Worm (Caenorhabditis elegans): Measurements from ENCODE around the gene srsx-30.
A peak's percentile ranks its signal among the peaks of the same experiment; 100 is the strongest.

Gene srsx-30

ce11 chrV:10173653-10174052 is 15.0 kb downstream of the srsx-30 start, which contains the start of gene egl-3:
Gene egl-3, minus strand, starts transcription at chrV:10173753.
- TF ChIP-seq ztf-22 (GFP tag; optimal IDR thresholded peaks at IDR 0.05) (no peak), hlh-26 (GFP tag; conservative IDR thresholded peaks at IDR 0.05) (no peak), lin-40 (tag; optimal IDR thresholded peaks at IDR 0.05) (no peak), egrh-3 (GFP tag; IDR thresholded peaks at IDR 0.05) (no peak), hmg-20 (GFP tag; IDR thresholded peaks at IDR 0.05) (no peak), F37B4.10 (GFP tag; IDR thresholded peaks at IDR 0.05) (no peak), Y53G8AR.9 (GFP tag; conservative IDR thresholded peaks at IDR 0.05) (no peak), nhr-27 (tag; optimal IDR thresholded peaks at IDR 0.05) (no peak), C17E4.6 (GFP tag; IDR thresholded peaks at IDR 0.05) (no peak)

ce11 chrV:10174632-10175075 is 16.0 kb downstream of the srsx-30 start:
- TF ChIP-seq lag-1 (GFP tag; IDR thresholded peaks at IDR 0.05) (no peak), snpc-3.4 (tag; optimal IDR thresholded peaks at IDR 0.05) (no peak), lir-1 (GFP tag; conservative IDR thresholded peaks at IDR 0.05) (no peak), lin-35 (GFP tag; optimal IDR thresholded peaks at IDR 0.05) (peak in 1 of 3 experiments; percentile 41), K12H6.12 (tag; optimal IDR thresholded peaks at IDR 0.05) (peak; percentile 83), K11D2.4 (GFP tag; IDR thresholded peaks at IDR 0.05) (no peak; the same call in 1 of the 2 replicates), F57A8.1 (GFP tag; optimal IDR thresholded peaks at IDR 0.05) (no peak), B0336.3 (GFP tag; IDR thresholded peaks at IDR 0.05) (0 out of 2 replicates have a peak, but pooled peaks have one; percentile 17), dox-1 (GFP tag; IDR thresholded peaks at IDR 0.05) (0 out of 2 replicates have a peak, but pooled peaks have one; percentile 51), Y56A3A.18 (GFP tag; IDR thresholded peaks at IDR 0.05) (no peak), hrde-1 (tag; optimal IDR thresholded peaks at IDR 0.05; ENCODE audit: borderline replicate concordance) (no peak), mcd-1 (GFP tag; IDR thresholded peaks at IDR 0.05) (peak; percentile 61), somi-1 (GFP tag; optimal IDR thresholded peaks at IDR 0.05) (peak; percentile 69), attf-6 (GFP tag; IDR thresholded peaks at IDR 0.05) (no peak), lin-40 (tag; optimal IDR thresholded peaks at IDR 0.05) (peak; percentile 63), atf-7 (tag; optimal IDR thresholded peaks at IDR 0.05) (peak; percentile 85), rcor-1 (GFP tag; IDR thresholded peaks at IDR 0.05) (peak; percentile 63; the same call in 1 of the 2 replicates), pbrm-1 (GFP tag; IDR thresholded peaks at IDR 0.05) (peak; percentile 45; the same call in 1 of the 2 replicates), egl-18 (GFP tag; IDR thresholded peaks at IDR 0.05) (0 out of 2 replicates have a peak, but pooled peaks have one; percentile 24), ceh-27 (GFP tag; optimal IDR thresholded peaks at IDR 0.05) (peak; percentile 58), chd-7 (tag; optimal IDR thresholded peaks at IDR 0.05) (peak; percentile 57), ZK185.1 (tag; optimal IDR thresholded peaks at IDR 0.05; ENCODE audit: poor library complexity, severe bottlenecking) (peak; percentile 29), nfya-2 (GFP tag; IDR thresholded peaks at IDR 0.05) (no peak), cebp-1 (GFP tag; IDR thresholded peaks at IDR 0.05) (no peak), cebp-1 (tag; optimal IDR thresholded peaks at IDR 0.05) (peak; percentile 71), snpc-4 (GFP tag; optimal IDR thresholded peaks at IDR 0.05) (no peak), snpc-4 (tag; optimal IDR thresholded peaks at IDR 0.05) (peak in 1 of 4 experiments; percentile 5), C06A6.2 (GFP tag; conservative IDR thresholded peaks at IDR 0.05) (0 out of 2 replicates have a peak, but pooled peaks have one; percentile 30), nfyb-1 (GFP tag; IDR thresholded peaks at IDR 0.05) (peak; percentile 85)

Measured in whole organism, young adult.